Worm (Caenorhabditis elegans): ENCODE measurements around the gene Y97E10AR.2.

The Y97E10AR.2 gene

ce11 chrV:8000929-8001513 lies 5.0 kb downstream of the Y97E10AR.2 start, which contains the start of gene Y97E10AR.1 (continued):
- TF ChIP-seq mab-5 (tag; optimal IDR thresholded peaks at IDR 0.05) (peak; percentile 73), C34F6.9 (tag; optimal IDR thresholded peaks at IDR 0.05) (peak; percentile 98), blmp-1 (tag; optimal IDR thresholded peaks at IDR 0.05; ENCODE audit: insufficient read depth) (peak; percentile 92)

DNA sequence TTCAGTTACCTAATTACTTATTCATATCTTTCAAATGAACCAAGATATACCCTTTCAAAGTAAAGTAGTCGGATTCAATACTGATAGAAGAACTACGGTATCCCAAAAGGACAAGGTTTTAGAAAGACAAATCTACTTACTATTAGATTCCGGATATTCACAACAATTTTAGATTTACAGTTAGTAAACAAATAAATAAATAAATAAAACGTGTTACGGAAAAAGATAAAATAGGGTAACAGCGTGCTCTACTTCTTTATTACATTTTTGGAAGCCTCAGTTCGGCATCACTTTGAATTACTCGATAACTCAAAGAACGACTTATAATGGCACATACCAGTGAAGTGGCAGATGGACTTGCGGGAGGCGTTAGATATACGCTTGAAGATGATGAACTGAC lies 9.0 kb downstream of the Y97E10AR.2 start, which contains the start of gene Y97E10AR.8:
Y97E10AR.8 (plus strand) TSS at position 301 of the 400 bp plus-strand sequence.
- TF ChIP-seq ztf-11 (tag; optimal IDR thresholded peaks at IDR 0.05) (no peak), peb-1 (tag; optimal IDR thresholded peaks at IDR 0.05) (no peak), R02D3.7 (tag; optimal IDR thresholded peaks at IDR 0.05) (no peak), mbf-1 (tag; optimal IDR thresholded peaks at IDR 0.05) (no peak), ztf-4 (tag; optimal IDR thresholded peaks at IDR 0.05) (no peak), crh-2 (tag; optimal IDR thresholded peaks at IDR 0.05) (no peak), nhr-129 (tag; optimal IDR thresholded peaks at IDR 0.05) (no peak), snpc-4 (tag; optimal IDR thresholded peaks at IDR 0.05) (no peak), zag-1 (tag; optimal IDR thresholded peaks at IDR 0.05) (no peak), nhr-11 (tag; optimal IDR thresholded peaks at IDR 0.05) (no peak), ceh-16 (tag; optimal IDR thresholded peaks at IDR 0.05) (no peak)

ce11 chrV:8007460-8008292 lies 11.7 kb downstream of the Y97E10AR.2 start, which contains the start of gene Y97E10AR.3:
Y97E10AR.3 (minus strand) TSS chrV:8007510.
- TF ChIP-seq C34F6.9 (tag; optimal IDR thresholded peaks at IDR 0.05) (peak; percentile 53), nhr-21 (tag; optimal IDR thresholded peaks at IDR 0.05) (no peak), ceh-82 (tag; optimal IDR thresholded peaks at IDR 0.05) (no peak), sma-3 (GFP tag; optimal IDR thresholded peaks at IDR 0.05) (no peak)

DNA sequence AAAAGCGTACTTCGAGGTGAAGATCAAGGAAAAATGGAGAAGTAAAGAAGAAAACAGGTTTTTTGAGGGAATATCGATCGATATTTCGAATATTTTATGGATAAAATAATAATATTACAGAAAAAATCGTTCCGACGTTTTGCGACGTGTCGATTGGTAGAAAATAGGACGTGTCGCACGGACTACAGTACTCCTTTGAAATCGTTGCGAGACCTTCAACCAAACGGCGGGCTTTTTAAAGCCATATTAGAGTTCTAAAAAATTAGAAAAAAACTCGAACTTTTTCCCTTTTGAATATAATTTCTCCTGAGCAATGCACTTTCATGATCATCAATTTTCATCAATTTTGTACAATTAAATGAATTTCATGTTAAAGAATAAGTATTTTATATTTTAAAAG lies 14.1 kb downstream of the Y97E10AR.2 start, which contains the start of gene Y97E10AR.4:
Y97E10AR.4 (minus strand) TSS at position 131 of the 400 bp plus-strand sequence.
- TF ChIP-seq nhr-129 (tag; optimal IDR thresholded peaks at IDR 0.05) (no peak), nhr-237 (tag; optimal IDR thresholded peaks at IDR 0.05) (no peak), lin-13 (GFP tag; optimal IDR thresholded peaks at IDR 0.05) (no peak), R02D3.7 (tag; optimal IDR thresholded peaks at IDR 0.05) (no peak), crh-2 (tag; optimal IDR thresholded peaks at IDR 0.05) (no peak), lin-39 (tag; optimal IDR thresholded peaks at IDR 0.05) (no peak), ztf-4 (tag; optimal IDR thresholded peaks at IDR 0.05) (no peak), C34F6.9 (tag; optimal IDR thresholded peaks at IDR 0.05) (no peak), sma-9 (GFP tag; optimal IDR thresholded peaks at IDR 0.05) (no peak), sma-9 (tag; optimal IDR thresholded peaks at IDR 0.05) (no peak), nhr-12 (tag; optimal IDR thresholded peaks at IDR 0.05) (no peak), ama-1 (optimal IDR thresholded peaks at IDR 0.05) (no peak), nhr-77 (tag; optimal IDR thresholded peaks at IDR 0.05) (no peak), nhr-10 (tag; optimal IDR thresholded peaks at IDR 0.05) (no peak), dmd-4 (tag; optimal IDR thresholded peaks at IDR 0.05) (no peak)

- TF ChIP-seq nhr-12 (tag; optimal IDR thresholded peaks at IDR 0.05) = no peak
- TF ChIP-seq nhr-6 (tag; optimal IDR thresholded peaks at IDR 0.05) = no peak
- no peak for TF ChIP-seq crh-2 (tag; optimal IDR thresholded peaks at IDR 0.05)
- no peak for TF ChIP-seq ztf-4 (tag; optimal IDR thresholded peaks at IDR 0.05)
- no peak for TF ChIP-seq C34F6.9 (tag; optimal IDR thresholded peaks at IDR 0.05)
- no peak for TF ChIP-seq snpc-4 (tag; optimal IDR thresholded peaks at IDR 0.05)
- no peak for TF ChIP-seq blmp-1 (tag; optimal IDR thresholded peaks at IDR 0.05; ENCODE audit: insufficient read depth)
- no peak for TF ChIP-seq sem-4 (tag; optimal IDR thresholded peaks at IDR 0.05)
- TF ChIP-seq nhr-10 (tag; optimal IDR thresholded peaks at IDR 0.05) = no peak
- no peak for TF ChIP-seq dmd-4 (tag; optimal IDR thresholded peaks at IDR 0.05)
- TF ChIP-seq R02D3.7 (tag; optimal IDR thresholded peaks at IDR 0.05) = no peak
- TF ChIP-seq mdl-1 (tag; optimal IDR thresholded peaks at IDR 0.05) = no peak
- TF ChIP-seq mab-5 (tag; optimal IDR thresholded peaks at IDR 0.05) = no peak
- TF ChIP-seq ZK546.5 (tag; optimal IDR thresholded peaks at IDR 0.05) = no peak
- TF ChIP-seq nhr-77 (tag; optimal IDR thresholded peaks at IDR 0.05) = no peak
- TF ChIP-seq nhr-129 (tag; optimal IDR thresholded peaks at IDR 0.05) = no peak
These were observed 14.9 kb downstream of the Y97E10AR.2 start, which contains the start of gene lmtr-2 for ce11 chrV:8010846-8011245. lmtr-2 (minus strand) TSS chrV:8011106.
